Worm (Caenorhabditis elegans): ENCODE data around the gene sdz-8.

sdz-8 gene

ce11 chrV:11521448-11521847 is 5.5 kb upstream of the sdz-8 start, which contains the start of gene pafo-1 (continued):
- TF ChIP-seq crh-2 (tag; optimal IDR thresholded peaks at IDR 0.05) (peak; percentile 74), nhr-237 (tag; optimal IDR thresholded peaks at IDR 0.05) (peak; percentile 59), aly-2 (tag; optimal IDR thresholded peaks at IDR 0.05) (no peak), Y55F3AM.14 (GFP tag; optimal IDR thresholded peaks at IDR 0.05) (peak; percentile 46), nhr-12 (tag; optimal IDR thresholded peaks at IDR 0.05) (peak; percentile 5), mab-5 (tag; optimal IDR thresholded peaks at IDR 0.05) (peak; percentile 81), fos-1 (tag; optimal IDR thresholded peaks at IDR 0.05) (peak; percentile 52), unc-55 (GFP tag; optimal IDR thresholded peaks at IDR 0.05) (peak; percentile 92), C34F6.9 (tag; optimal IDR thresholded peaks at IDR 0.05) (peak; percentile 91)

DNA sequence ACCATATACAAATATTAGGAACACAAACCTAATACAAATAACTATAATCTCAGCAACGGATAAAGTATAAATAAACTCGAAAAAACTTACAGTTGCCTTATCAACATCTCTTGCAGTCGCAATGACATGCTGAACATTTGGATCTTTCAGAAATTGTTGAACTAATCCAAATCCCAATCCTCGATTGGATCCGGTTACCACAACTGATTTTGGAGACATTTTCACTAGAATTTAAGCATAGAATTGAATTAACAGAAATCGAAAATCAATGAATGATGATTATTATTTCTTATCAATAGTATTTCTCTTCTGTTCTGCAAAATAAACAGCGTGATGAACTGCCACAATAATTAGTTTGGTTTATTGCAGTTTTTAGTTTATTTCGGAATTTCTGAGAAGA is 4.2 kb upstream of the sdz-8 start, which contains the start of the genes C55A6.11 and C55A6.7:
C55A6.11 (plus strand) TSS at position 301 of the 400 bp plus-strand sequence.
C55A6.7 (minus strand) TSS at position 316 of the 400 bp plus-strand sequence.
- no peak for TF ChIP-seq aly-2 (tag; optimal IDR thresholded peaks at IDR 0.05)
- TF ChIP-seq skn-1 (tag; optimal IDR thresholded peaks at IDR 0.05): no peak
- TF ChIP-seq C34F6.9 (tag; optimal IDR thresholded peaks at IDR 0.05): no peak
- no peak for TF ChIP-seq nhr-23 (tag; optimal IDR thresholded peaks at IDR 0.05)
- no peak for TF ChIP-seq dmd-4 (tag; optimal IDR thresholded peaks at IDR 0.05)
- TF ChIP-seq ama-1 (optimal IDR thresholded peaks at IDR 0.05): no peak
- no peak for TF ChIP-seq nhr-21 (tag; optimal IDR thresholded peaks at IDR 0.05)
- TF ChIP-seq unc-39 (tag; optimal IDR thresholded peaks at IDR 0.05): no peak

ce11 chrV:11517789-11518188 is 1.8 kb upstream of the sdz-8 start, which contains the start of gene C55A6.4:
C55A6.4 (minus strand) TSS chrV:11517889.
- no peak for TF ChIP-seq ceh-82 (tag; optimal IDR thresholded peaks at IDR 0.05)
- TF ChIP-seq egl-27 (tag; optimal IDR thresholded peaks at IDR 0.05): no peak
- TF ChIP-seq ama-1 (optimal IDR thresholded peaks at IDR 0.05): no peak
- TF ChIP-seq ZK546.5 (tag; optimal IDR thresholded peaks at IDR 0.05): no peak
- no peak for TF ChIP-seq aly-2 (tag; optimal IDR thresholded peaks at IDR 0.05)
- no peak for TF ChIP-seq nhr-21 (tag; optimal IDR thresholded peaks at IDR 0.05)
- TF ChIP-seq elt-1 (tag; optimal IDR thresholded peaks at IDR 0.05): no peak
- TF ChIP-seq sma-9 (GFP tag; optimal IDR thresholded peaks at IDR 0.05): no peak
- no peak for TF ChIP-seq sma-9 (tag; optimal IDR thresholded peaks at IDR 0.05)

DNA sequence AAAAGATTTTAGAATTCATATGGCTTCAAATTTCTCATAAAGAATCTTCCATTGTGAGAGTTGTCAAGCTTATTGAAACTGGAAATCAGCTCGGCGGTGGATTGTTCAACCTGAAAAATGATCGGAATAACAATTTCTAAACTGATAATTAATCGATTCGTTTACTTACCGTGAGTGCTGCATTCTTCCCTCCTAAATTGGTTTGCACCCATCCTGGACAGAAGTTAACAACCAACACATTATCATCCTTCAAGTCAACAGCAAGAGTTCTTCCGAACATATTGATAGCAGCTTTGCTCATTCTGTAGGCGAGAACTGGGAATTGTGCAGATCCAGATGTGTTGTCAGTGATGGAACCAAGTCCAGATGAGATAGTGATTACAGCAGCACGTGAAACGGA is 846 bp downstream of the sdz-8 start:
- TF ChIP-seq dmd-4 (tag; optimal IDR thresholded peaks at IDR 0.05) (no peak), nhr-12 (tag; optimal IDR thresholded peaks at IDR 0.05) (no peak), lsy-2 (tag; optimal IDR thresholded peaks at IDR 0.05) (no peak), sma-9 (GFP tag; optimal IDR thresholded peaks at IDR 0.05) (no peak), sma-9 (tag; optimal IDR thresholded peaks at IDR 0.05) (no peak), ceh-16 (tag; optimal IDR thresholded peaks at IDR 0.05) (no peak), skn-1 (tag; optimal IDR thresholded peaks at IDR 0.05) (no peak), nhr-23 (tag; optimal IDR thresholded peaks at IDR 0.05) (no peak), gmeb-1 (tag; optimal IDR thresholded peaks at IDR 0.05) (no peak), mbf-1 (tag; optimal IDR thresholded peaks at IDR 0.05) (no peak), alr-1 (tag; optimal IDR thresholded peaks at IDR 0.05) (no peak), mdl-1 (tag; optimal IDR thresholded peaks at IDR 0.05) (no peak)

DNA sequence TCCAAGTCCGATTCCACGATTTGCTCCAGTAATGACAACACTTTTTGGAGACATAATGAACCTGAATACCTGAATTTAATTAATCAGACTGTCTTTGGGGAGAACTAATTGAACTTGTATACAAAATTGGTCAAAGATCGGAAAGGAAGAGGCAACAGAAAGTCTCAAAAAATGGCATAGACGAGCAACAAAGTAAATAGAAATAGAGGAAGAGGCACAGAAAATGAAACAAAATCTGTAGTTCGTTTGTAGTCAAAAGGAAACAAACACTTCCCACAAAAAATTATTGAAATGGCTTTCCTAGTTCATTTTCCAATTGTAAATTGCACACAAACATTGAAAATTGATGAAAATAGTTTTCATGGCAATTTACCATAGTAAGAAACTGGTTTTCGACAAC is 1.3 kb downstream of the sdz-8 start, which contains the start of gene C55A6.6:
C55A6.6 (minus strand) TSS at position 61 of the 400 bp plus-strand sequence.
- TF ChIP-seq ama-1 (optimal IDR thresholded peaks at IDR 0.05) (no peak), elt-1 (tag; optimal IDR thresholded peaks at IDR 0.05) (no peak), nhr-77 (tag; optimal IDR thresholded peaks at IDR 0.05) (no peak), ztf-1 (GFP tag; conservative IDR thresholded peaks at IDR 0.05) (no peak), zag-1 (tag; optimal IDR thresholded peaks at IDR 0.05) (no peak), mbf-1 (tag; optimal IDR thresholded peaks at IDR 0.05) (no peak), sma-3 (GFP tag; optimal IDR thresholded peaks at IDR 0.05) (no peak), egl-27 (tag; optimal IDR thresholded peaks at IDR 0.05) (no peak), lsy-2 (tag; optimal IDR thresholded peaks at IDR 0.05) (no peak), aly-2 (tag; optimal IDR thresholded peaks at IDR 0.05) (no peak), nhr-6 (tag; optimal IDR thresholded peaks at IDR 0.05) (no peak), unc-62 (GFP tag; optimal IDR thresholded peaks at IDR 0.05) (no peak), nhr-21 (tag; optimal IDR thresholded peaks at IDR 0.05) (no peak), ztf-11 (tag; optimal IDR thresholded peaks at IDR 0.05) (no peak), gmeb-1 (tag; optimal IDR thresholded peaks at IDR 0.05) (no peak), unc-55 (GFP tag; optimal IDR thresholded peaks at IDR 0.05) (no peak)

All from whole organism, L2 larva.